Fruit fly (Drosophila melanogaster) whole organism, prepupa: ENCODE results near the gene CG6901.

Source experiments
- CG8632 ChIP-seq: fragments of 200-800 bp; sonication (Bioruptor generic); optimal IDR thresholded peaks from 3 replicates; lab custom pipeline; 2016; ENCODE audit warnings: missing biosample characterization, missing genetic modification characterization
- Eip93F ChIP-seq: fragments of 200-800 bp; sonication (Bioruptor generic); optimal IDR thresholded peaks from 2 replicates; lab custom pipeline; 2016; ENCODE audit warnings: missing biosample characterization, mild to moderate bottlenecking, missing genetic modification characterization
- salr ChIP-seq, 2 experiments: fragments of 200-800 bp; sonication (Bioruptor generic); optimal IDR thresholded peaks; 3 replicates each; lab custom pipeline; 2016 to 2018; ENCODE audit warnings: missing biosample characterization in 2 of 2, missing genetic modification characterization in 2 of 2, mild to moderate bottlenecking in 1 of 2

DNA sequence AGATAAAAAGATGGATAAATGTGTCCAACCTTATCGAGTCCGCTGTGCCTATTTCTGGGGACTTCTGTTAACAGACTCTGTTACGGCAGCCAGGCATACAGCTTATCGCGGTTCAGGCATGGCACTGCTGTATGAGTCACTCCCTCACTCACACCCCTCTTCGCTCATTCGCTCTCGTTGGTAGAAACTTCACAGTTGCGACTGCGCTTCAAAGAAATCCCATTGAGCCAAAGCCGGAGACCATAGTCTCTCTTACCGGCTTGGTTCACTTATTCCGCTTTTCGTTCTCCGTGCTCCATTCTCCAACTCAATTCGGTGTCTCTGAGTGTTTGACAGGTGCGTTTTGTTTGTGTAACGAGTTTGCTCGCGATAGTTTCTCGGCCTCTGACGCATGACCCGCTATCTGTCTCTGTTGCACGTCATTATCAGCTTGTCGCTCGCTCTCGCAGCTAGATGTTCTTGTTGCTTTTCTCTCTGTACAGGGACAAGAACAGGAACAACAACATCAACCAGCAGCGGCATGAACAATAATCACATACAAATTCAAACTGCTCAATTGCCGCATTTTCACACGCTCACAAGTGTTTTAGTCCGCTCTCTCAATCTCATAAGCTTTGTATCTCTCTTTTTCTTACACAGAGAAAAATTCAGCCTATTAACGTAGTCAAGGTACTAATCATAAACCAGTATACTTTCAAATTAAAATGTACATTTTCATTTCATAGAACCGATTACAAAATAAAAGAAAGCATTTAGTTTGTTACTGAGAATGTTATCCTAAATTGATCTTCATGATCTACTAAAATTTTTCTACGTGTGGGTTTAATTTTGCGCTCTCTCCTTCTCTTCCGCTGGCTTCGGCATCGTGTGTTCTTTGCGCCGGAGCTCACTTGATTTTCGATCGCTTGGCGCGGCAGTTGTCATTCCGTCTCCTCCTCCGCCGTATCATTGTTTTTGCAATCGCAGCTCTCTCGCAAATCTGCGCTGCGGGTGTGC is 42.9 kb upstream of the CG6901 start:
- peak; percentile 100 for TF ChIP-seq CG8632
- TF ChIP-seq salr (GFP tag; optimal IDR thresholded peaks at IDR 0.05; lab: Kevin White, UChicago) = peak; percentile 98 to 100
- TF ChIP-seq Eip93F (GFP tag; lab: Kevin White, UChicago) = peak; percentile 97
